Worm (Caenorhabditis elegans): ENCODE results near the gene dgn-2.

DNA sequence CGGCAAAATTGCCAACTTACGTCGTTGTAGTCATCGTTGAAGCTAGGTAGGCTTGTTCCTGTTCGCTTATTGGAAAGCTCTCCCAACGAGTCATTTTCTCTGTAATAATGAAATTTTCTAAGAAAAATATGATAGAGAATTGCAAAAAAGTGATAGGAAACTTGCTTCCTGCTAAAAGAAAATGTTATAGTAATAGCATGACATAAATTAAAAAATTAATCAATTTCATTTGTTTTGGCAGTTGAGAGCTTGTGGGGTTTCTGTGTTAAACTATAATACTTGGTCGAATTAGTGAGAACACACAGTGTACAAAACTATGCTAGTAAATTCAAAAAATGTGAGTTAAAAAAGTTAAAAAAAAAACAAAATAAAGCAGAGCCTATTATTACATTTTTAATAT, 37.5 kb downstream of the dgn-2 start, which contains the start of gene F21E9.2:
- TF ChIP-seq lsy-2 (tag; optimal IDR thresholded peaks at IDR 0.05) (no peak), lin-39 (tag; optimal IDR thresholded peaks at IDR 0.05) (no peak), ama-1 (optimal IDR thresholded peaks at IDR 0.05) (no peak), lin-13 (GFP tag; optimal IDR thresholded peaks at IDR 0.05) (no peak), snpc-4 (tag; optimal IDR thresholded peaks at IDR 0.05) (no peak)
